Fruit fly (Drosophila melanogaster) whole organism, embryonic: ENCODE measurements around the gene CG31735.

Experiments used
- Bgb ChIP-seq: fragments of 200-800 bp; sonication (Bioruptor generic); IDR thresholded peaks from 2 replicates; pipeline ENCODE4 v1.3.6; 2022; ENCODE audit warnings: missing biosample characterization, missing genetic modification characterization; ENCODE audit not compliant: partially characterized antibody
- CG12236 ChIP-seq: fragments of 200-800 bp; sonication (Bioruptor generic); optimal IDR thresholded peaks from 2 replicates; lab custom pipeline; 2016; ENCODE audit warnings: missing biosample characterization, missing genetic modification characterization
- CG13296 ChIP-seq: fragments of 200-800 bp; sonication (Bioruptor generic); optimal IDR thresholded peaks from 3 replicates; lab custom pipeline; 2018; ENCODE audit warnings: missing biosample characterization, mild to moderate bottlenecking, missing genetic modification characterization
- CG14965 ChIP-seq: fragments of 200-800 bp; sonication (Bioruptor generic); optimal IDR thresholded peaks from 2 replicates; lab custom pipeline; 2016; ENCODE audit warnings: missing biosample characterization, missing genetic modification characterization, borderline replicate concordance
- CG16813 ChIP-seq: fragments of 200-800 bp; sonication (Bioruptor generic); IDR thresholded peaks from 3 replicates; pipeline ENCODE4 v1.3.6; 2022; ENCODE audit warnings: missing biosample characterization, missing genetic modification characterization; ENCODE audit not compliant: partially characterized antibody
- CG18599 ChIP-seq: fragments of 200-800 bp; sonication (Bioruptor generic); optimal IDR thresholded peaks from 3 replicates; lab custom pipeline; 2017; ENCODE audit warnings: missing biosample characterization, missing genetic modification characterization, mild to moderate bottlenecking, moderate library complexity, missing genetic modification reagents
- CG2116 ChIP-seq: fragments of 200-800 bp; sonication (Bioruptor generic); optimal IDR thresholded peaks from 3 replicates; lab custom pipeline; 2018; ENCODE audit warnings: missing biosample characterization, mild to moderate bottlenecking, missing genetic modification characterization
- CG2199 ChIP-seq: fragments of 200-800 bp; sonication (Bioruptor generic); IDR thresholded peaks from 3 replicates; pipeline ENCODE4 v1.3.6; 2022; ENCODE audit warnings: missing biosample characterization, missing genetic modification characterization
- CG2712 ChIP-seq: fragments of 200-800 bp; optimal IDR thresholded peaks from 3 replicates; lab custom pipeline; 2019; ENCODE audit warnings: missing biosample characterization, mild to moderate bottlenecking, missing genetic modification characterization, moderate library complexity
- CG3163 ChIP-seq: fragments of 200-800 bp; sonication (Bioruptor generic); optimal IDR thresholded peaks from 3 replicates; lab custom pipeline; 2016; ENCODE audit warnings: missing biosample characterization, missing genetic modification characterization
- CG32532 ChIP-seq: fragments of 200-800 bp; sonication (Bioruptor generic); IDR thresholded peaks from 2 replicates; pipeline ENCODE4 v1.3.6; 2022; ENCODE audit warnings: missing biosample characterization, missing genetic modification characterization
- CG3726 ChIP-seq: fragments of 200-800 bp; sonication (Bioruptor generic); IDR thresholded peaks from 3 replicates; pipeline ENCODE4, ENCODE4 v1.3.6; 2022; ENCODE audit warnings: missing biosample characterization, missing genetic modification characterization
- CG3838 ChIP-seq: fragments of 200-800 bp; sonication (Bioruptor generic); optimal IDR thresholded peaks from 3 replicates; lab custom pipeline; 2016; ENCODE audit warnings: missing biosample characterization, missing genetic modification characterization
- CG42726 ChIP-seq: fragments of 200-800 bp; sonication (Bioruptor generic); IDR thresholded peaks from 2 replicates; pipeline ENCODE4 v1.3.6; 2022; ENCODE audit warnings: missing biosample characterization, missing genetic modification characterization; ENCODE audit not compliant: partially characterized antibody
- CG4854 ChIP-seq: fragments of 200-800 bp; sonication (Bioruptor generic); optimal IDR thresholded peaks from 2 replicates; lab custom pipeline; 2016; ENCODE audit warnings: missing biosample characterization, missing genetic modification characterization, inconsistent platforms
- CG5953 ChIP-seq: fragments of 200-800 bp; sonication (Bioruptor generic); IDR thresholded peaks from 2 replicates; pipeline ENCODE4 v1.3.6; 2022; ENCODE audit warnings: missing biosample characterization, missing genetic modification characterization
- CG6689 ChIP-seq: fragments of 200-800 bp; sonication (Bioruptor generic); IDR thresholded peaks from 2 replicates; pipeline ENCODE4 v1.3.6; 2022; ENCODE audit warnings: missing biosample characterization, missing genetic modification characterization
- CG7372 ChIP-seq: fragments of 200-800 bp; sonication (Bioruptor generic); IDR thresholded peaks from 2 replicates; pipeline ENCODE4 v1.3.6; 2022; ENCODE audit warnings: missing biosample characterization, missing genetic modification characterization
- CG7987 ChIP-seq: fragments of 200-800 bp; sonication (Bioruptor generic); optimal IDR thresholded peaks from 2 replicates; lab custom pipeline; 2018; ENCODE audit warnings: missing biosample characterization, mild to moderate bottlenecking, missing genetic modification characterization, moderate library complexity
- CG8281 ChIP-seq: fragments of 200-800 bp; sonication (Bioruptor generic); optimal IDR thresholded peaks from 2 replicates; lab custom pipeline; 2018; ENCODE audit warnings: missing biosample characterization, mild to moderate bottlenecking, missing genetic modification characterization, moderate library complexity
- CG8359 ChIP-seq: fragments of 200-800 bp; sonication (Bioruptor generic); optimal IDR thresholded peaks from 2 replicates; lab custom pipeline; 2017; ENCODE audit warnings: missing biosample characterization, mild to moderate bottlenecking, missing genetic modification characterization, borderline replicate concordance
- Dad ChIP-seq: fragments of 200-800 bp; sonication (Bioruptor generic); optimal IDR thresholded peaks from 3 replicates; lab custom pipeline; 2016; ENCODE audit warnings: missing biosample characterization, missing genetic modification characterization
- Dfd ChIP-seq, 2 experiments: fragments of >200 bp; optimal IDR thresholded peaks; 2 replicates each; lab custom pipeline; 2017; ENCODE audit warnings: missing biosample characterization in 2 of 2, missing genetic modification characterization in 2 of 2
- HLH54F ChIP-seq: fragments of 200-800 bp; sonication (Bioruptor generic); optimal IDR thresholded peaks from 3 replicates; lab custom pipeline; 2016; ENCODE audit warnings: missing biosample characterization, missing genetic modification characterization
- HmgZ ChIP-seq: fragments of 200-800 bp; sonication (Bioruptor generic); optimal IDR thresholded peaks from 2 replicates; lab custom pipeline; 2018; ENCODE audit warnings: missing biosample characterization, mild to moderate bottlenecking, missing genetic modification characterization
- Lhr ChIP-seq: fragments of 200-800 bp; sonication (Bioruptor generic); optimal IDR thresholded peaks from 3 replicates; lab custom pipeline; 2017; ENCODE audit warnings: mild to moderate bottlenecking, missing biosample characterization, missing genetic modification reagents, missing genetic modification characterization
- Myb ChIP-seq: fragments of 200-800 bp; sonication (Bioruptor generic); optimal IDR thresholded peaks from 2 replicates; lab custom pipeline; 2016; ENCODE audit warnings: missing biosample characterization, missing genetic modification characterization
- NC2β ChIP-seq: fragments of 200-800 bp; sonication (Bioruptor generic); optimal IDR thresholded peaks from 2 replicates; lab custom pipeline; 2016; ENCODE audit warnings: missing biosample characterization, missing genetic modification characterization
- Nf-YC ChIP-seq: fragments of 200-800 bp; optimal IDR thresholded peaks from 3 replicates; lab custom pipeline; 2019; ENCODE audit warnings: missing biosample characterization, mild to moderate bottlenecking, missing genetic modification characterization, moderate library complexity
- Sin3A ChIP-seq: fragments of >200 bp; optimal IDR thresholded peaks from 2 replicates; lab custom pipeline; 2018
- Sox100B ChIP-seq: fragments of 200-800 bp; sonication (Bioruptor generic); optimal IDR thresholded peaks from 3 replicates; lab custom pipeline; 2018; ENCODE audit warnings: missing biosample characterization, mild to moderate bottlenecking, missing genetic modification characterization
- Sox102F ChIP-seq: fragments of 200-800 bp; sonication (Bioruptor generic); optimal IDR thresholded peaks from 2 replicates; lab custom pipeline; 2018; ENCODE audit warnings: missing biosample characterization, mild to moderate bottlenecking, missing genetic modification characterization, moderate library complexity
- ac ChIP-seq: fragments of 200-800 bp; sonication (Bioruptor generic); optimal IDR thresholded peaks from 3 replicates; lab custom pipeline; 2017; ENCODE audit warnings: missing biosample characterization, mild to moderate bottlenecking, missing genetic modification characterization
- al ChIP-seq: fragments of 200-800 bp; sonication (Bioruptor generic); IDR thresholded peaks from 2 replicates; pipeline ENCODE4 v1.3.6; 2022; ENCODE audit warnings: missing biosample characterization, missing genetic modification characterization
- bab2 ChIP-seq: fragments of 200-800 bp; sonication (Bioruptor generic); optimal IDR thresholded peaks from 2 replicates; lab custom pipeline; 2016; ENCODE audit warnings: missing biosample characterization, missing genetic modification characterization
- chm ChIP-seq: fragments of 200-800 bp; sonication (Bioruptor generic); IDR thresholded peaks from 2 replicates; pipeline ENCODE4 v1.3.6; 2022; ENCODE audit warnings: missing biosample characterization, missing genetic modification characterization
- disco-r ChIP-seq: fragments of 200-800 bp; sonication (Bioruptor generic); optimal IDR thresholded peaks from 2 replicates; lab custom pipeline; 2016; ENCODE audit warnings: missing biosample characterization, missing genetic modification characterization
- en ChIP-seq: fragments of 200-800 bp; sonication (Bioruptor generic); optimal IDR thresholded peaks from 2 replicates; lab custom pipeline; 2016; ENCODE audit warnings: missing biosample characterization, missing genetic modification characterization
- fd96Cb ChIP-seq: fragments of 200-800 bp; sonication (Bioruptor generic); optimal IDR thresholded peaks from 2 replicates; lab custom pipeline; 2018; ENCODE audit warnings: missing biosample characterization, mild to moderate bottlenecking, missing genetic modification characterization, moderate library complexity
- grn ChIP-seq: fragments of 200-800 bp; sonication (Bioruptor generic); optimal IDR thresholded peaks from 3 replicates; lab custom pipeline; 2017; ENCODE audit warnings: missing biosample characterization, missing genetic modification characterization
- h ChIP-seq: fragments of >200 bp; optimal IDR thresholded peaks from 2 replicates; lab custom pipeline; 2017
- hb ChIP-seq: fragments of 200-800 bp; sonication (Bioruptor generic); IDR thresholded peaks from 3 replicates; pipeline ENCODE4 v1.3.6; 2022; ENCODE audit warnings: missing biosample characterization, missing genetic modification characterization; ENCODE audit not compliant: partially characterized antibody
- hth ChIP-seq: fragments of >200 bp; optimal IDR thresholded peaks from 2 replicates; lab custom pipeline; 2017; ENCODE audit warnings: inconsistent platforms
- ken ChIP-seq: fragments of 200-800 bp; sonication (Bioruptor generic); IDR thresholded peaks from 3 replicates; pipeline ENCODE4 v1.3.6; 2022; ENCODE audit warnings: missing biosample characterization, missing genetic modification characterization
- maf-S ChIP-seq: fragments of 200-800 bp; sonication (Bioruptor generic); optimal IDR thresholded peaks from 2 replicates; lab custom pipeline; 2016; ENCODE audit warnings: missing biosample characterization, missing genetic modification characterization
- onecut ChIP-seq: fragments of 200-800 bp; sonication (Bioruptor generic); IDR thresholded peaks from 2 replicates; pipeline ENCODE4 v1.3.6; 2022; ENCODE audit warnings: missing biosample characterization, missing genetic modification characterization
- peb ChIP-seq: fragments of 200-800 bp; sonication (Bioruptor generic); IDR thresholded peaks from 2 replicates; pipeline ENCODE4 v1.3.6; 2022; ENCODE audit warnings: missing biosample characterization, missing genetic modification characterization
- phol ChIP-seq: fragments of 200-800 bp; sonication (Bioruptor generic); optimal IDR thresholded peaks from 3 replicates; lab custom pipeline; 2018; ENCODE audit warnings: missing biosample characterization, mild to moderate bottlenecking, missing genetic modification characterization, moderate library complexity
- sob ChIP-seq: fragments of 200-800 bp; sonication (Bioruptor generic); IDR thresholded peaks from 2 replicates; pipeline ENCODE4 v1.3.6; 2022; ENCODE audit warnings: missing biosample characterization, missing genetic modification characterization
- vvl ChIP-seq: fragments of 200-800 bp; sonication (Bioruptor generic); IDR thresholded peaks from 2 replicates; pipeline ENCODE4 v1.3.6; 2022; ENCODE audit warnings: missing biosample characterization, missing genetic modification characterization
- wek ChIP-seq: fragments of 200-800 bp; sonication (Bioruptor generic); optimal IDR thresholded peaks from 3 replicates; lab custom pipeline; 2018; ENCODE audit warnings: missing biosample characterization, mild to moderate bottlenecking, missing genetic modification characterization, moderate library complexity

Gene CG31735

dm6 chr2L:15910937-15911590 lies 15.8 kb downstream of the CG31735 start (continued):
- 0 out of 2 replicates have a peak, but pooled peaks have one; percentile 44 for TF ChIP-seq Bgb (GFP tag; lab: Robert Waterston, UW)
- peak; percentile 94 for TF ChIP-seq CG18599 (GFP tag; lab: Kevin White, UChicago)
- peak; percentile 84 for TF ChIP-seq CG2116 (GFP tag; lab: Kevin White, UChicago)
- TF ChIP-seq disco-r (GFP tag; lab: Kevin White, UChicago) = peak; percentile 88
- TF ChIP-seq maf-S (GFP tag; lab: Kevin White, UChicago) = peak; percentile 95
- TF ChIP-seq CG8359 (GFP tag; lab: Kevin White, UChicago) = peak; percentile 90
- TF ChIP-seq h (lab: Kevin White, UChicago) = no peak
- TF ChIP-seq Sox100B (GFP tag; lab: Kevin White, UChicago) = peak; percentile 96
- peak; percentile 92 for TF ChIP-seq CG3726 (GFP tag; lab: Robert Waterston, UW)
- TF ChIP-seq CG32532 (GFP tag; lab: Robert Waterston, UW) = peak; percentile 94
- TF ChIP-seq CG7372 (GFP tag; lab: Robert Waterston, UW) = peak; percentile 95
- TF ChIP-seq Dad = peak; percentile 95
- peak; percentile 66 for TF ChIP-seq CG7987 (GFP tag; lab: Kevin White, UChicago)
- TF ChIP-seq CG12236 (GFP tag; lab: Kevin White, UChicago) = peak; percentile 91
- TF ChIP-seq CG3163 (GFP tag; lab: Kevin White, UChicago) = peak; percentile 79
- TF ChIP-seq peb (GFP tag; lab: Robert Waterston, UW) = peak; percentile 93
- peak; percentile 96 for TF ChIP-seq HmgZ
- peak; percentile 96 for TF ChIP-seq HLH54F (GFP tag; lab: Kevin White, UChicago)
- peak; percentile 70 for TF ChIP-seq CG14965
- TF ChIP-seq ken (GFP tag; lab: Robert Waterston, UW) = peak; percentile 93
- TF ChIP-seq Dfd (GFP tag; optimal IDR thresholded peaks at IDR 0.05; lab: Kevin White, UChicago) = no peak
- peak; percentile 95 for TF ChIP-seq bab2 (GFP tag; lab: Kevin White, UChicago)
- peak; percentile 94 for TF ChIP-seq en (GFP tag; lab: Kevin White, UChicago)
- TF ChIP-seq hth (lab: Kevin White, UChicago) = no peak
- TF ChIP-seq hb (GFP tag; lab: Robert Waterston, UW) = peak; percentile 36; the same call in 1 of the 3 replicates
- peak; percentile 96 for TF ChIP-seq CG2712
- no peak for TF ChIP-seq Sin3A (lab: Kevin White, UChicago)
- TF ChIP-seq Nf-YC (tag; lab: Kevin White, UChicago) = peak; percentile 85
- TF ChIP-seq Sox102F = peak; percentile 97
- peak; percentile 85 for TF ChIP-seq CG8281 (tag; lab: Kevin White, UChicago)
- TF ChIP-seq ac (GFP tag; lab: Kevin White, UChicago) = peak; percentile 32
- peak; percentile 85 for TF ChIP-seq Myb (GFP tag; lab: Kevin White, UChicago)
- no peak for TF ChIP-seq CG42726
- TF ChIP-seq sob (GFP tag; lab: Robert Waterston, UW) = peak; percentile 97
- TF ChIP-seq al = peak; percentile 93
- peak; percentile 95 for TF ChIP-seq NC2β (GFP tag; lab: Kevin White, UChicago)
- TF ChIP-seq fd96Cb (tag; lab: Kevin White, UChicago) = peak; percentile 95
- TF ChIP-seq CG16813 (GFP tag; lab: Robert Waterston, UW) = no peak
- TF ChIP-seq CG3838 (GFP tag; lab: Kevin White, UChicago) = peak; percentile 89
- TF ChIP-seq phol = peak; percentile 95
- peak; percentile 88 for TF ChIP-seq grn
- peak; percentile 95 for TF ChIP-seq CG13296 (GFP tag; lab: Kevin White, UChicago)
- peak; percentile 90 for TF ChIP-seq Lhr (GFP tag; lab: Kevin White, UChicago)
- TF ChIP-seq vvl (GFP tag; lab: Robert Waterston, UW) = peak; percentile 97
- peak; percentile 96 for TF ChIP-seq chm (GFP tag; lab: Robert Waterston, UW)
- peak; percentile 97 for TF ChIP-seq CG6689 (GFP tag; lab: Robert Waterston, UW)
- peak; percentile 82 for TF ChIP-seq CG2199 (GFP tag; lab: Robert Waterston, UW)
- peak; percentile 92 for TF ChIP-seq wek (GFP tag; lab: Kevin White, UChicago)
- peak; percentile 92 for TF ChIP-seq CG4854 (GFP tag; lab: Kevin White, UChicago)
- peak; percentile 91 for TF ChIP-seq CG5953 (GFP tag; lab: Robert Waterston, UW)
- TF ChIP-seq onecut = peak; percentile 94
